Fruit fly (Drosophila melanogaster) whole organism, adult: ENCODE measurements around the gene CG5196.

Source experiments
- CG12768 ChIP-seq: fragments of 200-800 bp; sonication (Bioruptor generic); optimal IDR thresholded peaks from 2 replicates; lab custom pipeline; 2017; ENCODE audit warnings: missing biosample characterization, missing genetic modification characterization, mild to moderate bottlenecking, moderate library complexity, missing genetic modification reagents
- CG5204 ChIP-seq: fragments of 200-800 bp; sonication (Bioruptor generic); optimal IDR thresholded peaks from 2 replicates; lab custom pipeline; 2016; ENCODE audit warnings: missing biosample characterization, missing genetic modification characterization
- Mnt ChIP-seq: fragments of 200-800 bp; sonication (Bioruptor generic); optimal IDR thresholded peaks from 2 replicates; lab custom pipeline; 2016; ENCODE audit warnings: missing biosample characterization, mild to moderate bottlenecking, missing genetic modification characterization
- bab1 ChIP-seq: fragments of 200-800 bp; sonication (Bioruptor generic); optimal IDR thresholded peaks from 3 replicates; lab custom pipeline; 2019; ENCODE audit warnings: missing biosample characterization, mild to moderate bottlenecking, missing genetic modification characterization, moderate library complexity
- pad ChIP-seq: fragments of 200-800 bp; sonication (Bioruptor generic); optimal IDR thresholded peaks from 3 replicates; lab custom pipeline; 2017; ENCODE audit warnings: missing biosample characterization, missing genetic modification characterization, mild to moderate bottlenecking, moderate library complexity, missing genetic modification reagents
- tj ChIP-seq: fragments of 200-800 bp; sonication (Bioruptor generic); optimal IDR thresholded peaks from 3 replicates; lab custom pipeline; 2017; ENCODE audit warnings: missing biosample characterization, mild to moderate bottlenecking, missing genetic modification characterization, moderate library complexity

DNA sequence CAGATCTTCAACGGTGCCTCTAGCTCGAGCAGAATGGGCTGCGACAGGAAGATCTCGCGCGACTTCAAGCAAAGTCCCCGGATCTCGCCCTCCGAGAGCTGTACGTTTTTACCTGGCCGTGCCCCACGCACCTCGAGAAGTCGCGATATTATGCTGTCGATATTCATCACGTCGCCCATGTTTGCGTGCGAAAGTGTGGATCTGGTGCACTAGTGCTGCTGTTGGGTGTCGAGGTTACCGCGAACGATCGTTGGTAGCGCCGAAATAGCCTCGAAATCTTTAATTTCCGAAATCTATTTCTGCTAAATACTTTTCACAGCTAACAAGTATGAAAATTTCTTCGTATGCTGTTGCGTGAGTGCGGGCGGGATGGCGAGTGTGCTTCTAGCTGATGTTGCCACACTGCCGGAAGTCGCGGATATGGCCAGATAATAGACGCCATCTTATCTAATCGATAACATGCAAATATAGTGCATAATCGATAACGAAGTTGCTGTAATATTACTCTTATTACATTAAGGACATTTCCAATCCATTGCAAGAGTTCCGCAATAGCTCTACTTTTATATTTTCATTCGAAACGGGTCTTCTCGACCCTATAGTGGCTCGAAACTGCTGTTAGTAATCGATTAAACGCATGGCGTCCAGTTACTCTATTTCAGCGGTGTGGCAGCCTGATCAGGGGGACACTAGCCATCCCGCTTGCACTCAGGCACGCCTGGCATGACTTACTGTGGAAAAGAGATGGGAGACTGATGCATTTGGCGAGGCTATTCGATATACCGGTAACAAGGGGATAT, 17.6 kb downstream of the CG5196 start, which contains the start of gene Pp1-87B:
- peak; percentile 27 for TF ChIP-seq tj (GFP tag; lab: Kevin White, UChicago)
- no peak for TF ChIP-seq CG12768 (GFP tag; lab: Kevin White, UChicago)
- TF ChIP-seq CG5204 (GFP tag; lab: Kevin White, UChicago) = no peak
- peak; percentile 25 for TF ChIP-seq Mnt (GFP tag; lab: Kevin White, UChicago)
- peak; percentile 4 for TF ChIP-seq bab1 (GFP tag; lab: Kevin White, UChicago)
- peak; percentile 58 for TF ChIP-seq pad (GFP tag; lab: Kevin White, UChicago)
